Fruit fly (Drosophila melanogaster): ENCODE data around the gene CG12502.
A peak's percentile ranks its signal among the peaks of the same experiment; 100 is the strongest.

Gene CG12502

dm6 chr3L:882236-882891 is 17.2 kb downstream of the CG12502 start (continued):
- TF ChIP-seq CG18599 (GFP tag; optimal IDR thresholded peaks at IDR 0.05) (peak; percentile 71), lab (GFP tag; optimal IDR thresholded peaks at IDR 0.05) (peak; percentile 46), CG17361 (GFP tag; IDR thresholded peaks at IDR 0.05) (peak; percentile 43; the same call in 1 of the 3 replicates), CG14710 (tag; optimal IDR thresholded peaks at IDR 0.05) (peak; percentile 2), CG7556 (GFP tag; optimal IDR thresholded peaks at IDR 0.05) (peak; percentile 38), Vsx1 (GFP tag; optimal IDR thresholded peaks at IDR 0.05) (no peak), Fer3 (tag; optimal IDR thresholded peaks at IDR 0.05) (peak; percentile 33), CG2120 (GFP tag; optimal IDR thresholded peaks at IDR 0.05) (no peak), YL-1 (GFP tag; optimal IDR thresholded peaks at IDR 0.05) (no peak), dysf (GFP tag; IDR thresholded peaks at IDR 0.05) (peak; percentile 48; the same call in 1 of the 3 replicates), CG6254 (GFP tag; optimal IDR thresholded peaks at IDR 0.05) (peak; percentile 13), croc (GFP tag; conservative IDR thresholded peaks at IDR 0.05) (no peak), CG10979 (tag; optimal IDR thresholded peaks at IDR 0.05) (peak; percentile 40), CG17359 (tag; optimal IDR thresholded peaks at IDR 0.05) (peak; percentile 39), sug (tag; optimal IDR thresholded peaks at IDR 0.05) (no peak), E2f1 (GFP tag; IDR thresholded peaks at IDR 0.05) (no peak), fd96Cb (tag; optimal IDR thresholded peaks at IDR 0.05) (peak; percentile 26), CG6813 (GFP tag; optimal IDR thresholded peaks at IDR 0.05) (peak; percentile 40), caup (GFP tag; optimal IDR thresholded peaks at IDR 0.05; ENCODE audit: severe bottlenecking) (no peak), CG17802 (tag; optimal IDR thresholded peaks at IDR 0.05) (no peak), eve (GFP tag; optimal IDR thresholded peaks at IDR 0.05) (no peak), CG12104 (GFP tag; optimal IDR thresholded peaks at IDR 0.05) (peak; percentile 18), lilli (GFP tag; optimal IDR thresholded peaks at IDR 0.05) (no peak), run (tag; optimal IDR thresholded peaks at IDR 0.05) (no peak), Pdp1 (GFP tag; optimal IDR thresholded peaks at IDR 0.05) (peak in 1 of 2 experiments; percentile 81), CG32772 (GFP tag; IDR thresholded peaks at IDR 0.05) (peak; percentile 7; the same call in 1 of the 2 replicates), lbe (GFP tag; optimal IDR thresholded peaks at IDR 0.05) (no peak), D19A (tag; optimal IDR thresholded peaks at IDR 0.05) (peak; percentile 40), tin (GFP tag; optimal IDR thresholded peaks at IDR 0.05) (no peak), Sox100B (GFP tag; optimal IDR thresholded peaks at IDR 0.05) (peak; percentile 20), CG7372 (GFP tag; IDR thresholded peaks at IDR 0.05) (no peak), NfI (GFP tag; optimal IDR thresholded peaks at IDR 0.05) (no peak), CG2712 (tag; optimal IDR thresholded peaks at IDR 0.05) (peak; percentile 57), scrt (GFP tag; optimal IDR thresholded peaks at IDR 0.05) (peak; percentile 71), tap (tag; optimal IDR thresholded peaks at IDR 0.05) (peak; percentile 50), CG31441 (GFP tag; IDR thresholded peaks at IDR 0.05) (peak; percentile 58; the same call in 1 of the 2 replicates)

dm6 chr3L:882892-883255 is 17.7 kb downstream of the CG12502 start:
- no peak for TF ChIP-seq tup (GFP tag; optimal IDR thresholded peaks at IDR 0.05)
- no peak for TF ChIP-seq Aef1 (GFP tag; IDR thresholded peaks at IDR 0.05)
- TF ChIP-seq CG32532 (GFP tag; IDR thresholded peaks at IDR 0.05), result peak; percentile 19; the same call in 1 of the 2 replicates
- TF ChIP-seq Adf1 (GFP tag; IDR thresholded peaks at IDR 0.05), result no peak
- no peak for TF ChIP-seq PHDP (tag; optimal IDR thresholded peaks at IDR 0.05)
- no peak for TF ChIP-seq CG9215 (GFP tag; IDR thresholded peaks at IDR 0.05)
- peak; percentile 6; the same call in 1 of the 2 replicates for TF ChIP-seq CG13287 (GFP tag; IDR thresholded peaks at IDR 0.05; ENCODE audit: partially characterized antibody)
- TF ChIP-seq Hr78 (GFP tag; optimal IDR thresholded peaks at IDR 0.05), result peak in 1 of 2 experiments; percentile 51
- no peak for TF ChIP-seq otp (GFP tag; IDR thresholded peaks at IDR 0.05)
- TF ChIP-seq CG12391 (tag; optimal IDR thresholded peaks at IDR 0.05), result no peak
- TF ChIP-seq CG3163 (GFP tag; optimal IDR thresholded peaks at IDR 0.05), result peak; percentile 94
- TF ChIP-seq wek (GFP tag; optimal IDR thresholded peaks at IDR 0.05), result no peak
- TF ChIP-seq Ets65A (GFP tag), result peak; percentile 40
- TF ChIP-seq lmd (GFP tag; IDR thresholded peaks at IDR 0.05), result 0 out of 2 replicates have a peak, but pooled peaks have one; percentile 18
